Fruit fly (Drosophila melanogaster) whole organism, embryonic: Measurements from ENCODE around the gene CG42307.

Experiments
- ATbp ChIP-seq: fragments of 200-800 bp; sonication (Bioruptor generic); optimal IDR thresholded peaks from 2 replicates; lab custom pipeline; 2017; ENCODE audit warnings: missing biosample characterization, mild to moderate bottlenecking, missing genetic modification characterization, missing genetic modification reagents
- Bteb2 ChIP-seq: fragments of 200-800 bp; sonication (Bioruptor generic); optimal IDR thresholded peaks from 2 replicates; lab custom pipeline; 2016; ENCODE audit warnings: missing biosample characterization, missing genetic modification characterization
- CG1024 ChIP-seq: fragments of 200-800 bp; sonication (Bioruptor generic); IDR thresholded peaks from 2 replicates; pipeline ENCODE4 v1.3.6; 2022; ENCODE audit warnings: missing biosample characterization, missing genetic modification characterization
- CG10565 ChIP-seq: fragments of 200-800 bp; sonication (Bioruptor generic); optimal IDR thresholded peaks from 3 replicates; lab custom pipeline; 2016; ENCODE audit warnings: missing biosample characterization, mild to moderate bottlenecking, missing genetic modification characterization
- CG11398 ChIP-seq: fragments of 200-800 bp; sonication (Bioruptor generic); optimal IDR thresholded peaks from 2 replicates; lab custom pipeline; 2016; ENCODE audit warnings: missing biosample characterization, missing genetic modification characterization
- CG11504 ChIP-seq: fragments of 200-800 bp; sonication (Bioruptor generic); optimal IDR thresholded peaks from 3 replicates; lab custom pipeline; 2019; ENCODE audit warnings: missing biosample characterization, mild to moderate bottlenecking, missing genetic modification characterization, moderate library complexity
- CG11695 ChIP-seq: fragments of 200-800 bp; sonication (Bioruptor generic); IDR thresholded peaks from 3 replicates; pipeline ENCODE4 v1.3.6; 2022; ENCODE audit warnings: missing biosample characterization, missing genetic modification characterization
- CG12071 ChIP-seq: fragments of 200-800 bp; sonication (Bioruptor generic); optimal IDR thresholded peaks from 3 replicates; lab custom pipeline; 2018; ENCODE audit warnings: missing biosample characterization, mild to moderate bottlenecking, missing genetic modification characterization
- CG13123 ChIP-seq: fragments of 200-800 bp; sonication (Bioruptor generic); optimal IDR thresholded peaks from 2 replicates; lab custom pipeline; 2016; ENCODE audit warnings: missing biosample characterization, missing genetic modification characterization
- CG15479 ChIP-seq: fragments of 200-800 bp; sonication (Bioruptor generic); optimal IDR thresholded peaks from 3 replicates; lab custom pipeline; 2019; ENCODE audit warnings: missing biosample characterization, mild to moderate bottlenecking, missing genetic modification characterization, moderate library complexity
- CG15514 ChIP-seq: fragments of 200-800 bp; sonication (Bioruptor generic); optimal IDR thresholded peaks from 3 replicates; lab custom pipeline; 2017; ENCODE audit warnings: missing biosample characterization, missing genetic modification characterization, mild to moderate bottlenecking, moderate library complexity, missing genetic modification reagents
- CG15696 ChIP-seq: fragments of 200-800 bp; sonication (Bioruptor generic); optimal IDR thresholded peaks from 2 replicates; lab custom pipeline; 2019; ENCODE audit warnings: missing biosample characterization, mild to moderate bottlenecking, missing genetic modification characterization, moderate library complexity
- CG16779 ChIP-seq: fragments of 200-800 bp; sonication (Bioruptor generic); IDR thresholded peaks from 2 replicates; pipeline ENCODE4 v1.3.6; 2022; ENCODE audit warnings: missing biosample characterization, missing genetic modification characterization
- CG17568 ChIP-seq: fragments of 200-800 bp; sonication (Bioruptor generic); optimal IDR thresholded peaks from 2 replicates; lab custom pipeline; 2018; ENCODE audit warnings: missing biosample characterization, mild to moderate bottlenecking, missing genetic modification characterization, moderate library complexity
- CG2116 ChIP-seq: fragments of 200-800 bp; sonication (Bioruptor generic); optimal IDR thresholded peaks from 3 replicates; lab custom pipeline; 2018; ENCODE audit warnings: missing biosample characterization, mild to moderate bottlenecking, missing genetic modification characterization
- CG30020 ChIP-seq: fragments of 200-800 bp; optimal IDR thresholded peaks from 2 replicates; lab custom pipeline; 2019; ENCODE audit warnings: missing biosample characterization, mild to moderate bottlenecking, missing genetic modification characterization, moderate library complexity
- CG34376 ChIP-seq: fragments of 200-800 bp; sonication (Bioruptor generic); optimal IDR thresholded peaks from 2 replicates; lab custom pipeline; 2018; ENCODE audit warnings: missing biosample characterization, mild to moderate bottlenecking, missing genetic modification characterization
- CG4282 ChIP-seq: fragments of 200-800 bp; sonication (Bioruptor generic); optimal IDR thresholded peaks from 2 replicates; lab custom pipeline; 2016; ENCODE audit warnings: missing biosample characterization, missing genetic modification characterization
- CG7357 ChIP-seq: fragments of 200-800 bp; sonication (Bioruptor generic); IDR thresholded peaks from 3 replicates; pipeline ENCODE4 v1.3.6; 2022; ENCODE audit warnings: missing biosample characterization, missing genetic modification characterization
- CG8281 ChIP-seq: fragments of 200-800 bp; sonication (Bioruptor generic); optimal IDR thresholded peaks from 2 replicates; lab custom pipeline; 2018; ENCODE audit warnings: missing biosample characterization, mild to moderate bottlenecking, missing genetic modification characterization, moderate library complexity
- CG8765 ChIP-seq: fragments of 200-800 bp; sonication (Bioruptor generic); IDR thresholded peaks from 2 replicates; pipeline ENCODE4 v1.3.6; 2022; ENCODE audit warnings: missing biosample characterization, missing genetic modification characterization
- Dbx ChIP-seq: fragments of 200-800 bp; sonication (Bioruptor generic); IDR thresholded peaks from 3 replicates; pipeline ENCODE4 v1.3.6; 2022; ENCODE audit warnings: missing biosample characterization, missing genetic modification characterization
- Doc2 ChIP-seq: fragments of 200-800 bp; sonication (Bioruptor generic); IDR thresholded peaks from 2 replicates; pipeline ENCODE4 v1.3.6; 2022; ENCODE audit warnings: missing biosample characterization, missing genetic modification characterization
- ERR ChIP-seq: fragments of 200-800 bp; sonication (Bioruptor generic); optimal IDR thresholded peaks from 2 replicates; lab custom pipeline; 2016; ENCODE audit warnings: missing biosample characterization, missing genetic modification characterization
- Hand ChIP-seq: fragments of 200-800 bp; sonication (Bioruptor generic); optimal IDR thresholded peaks from 2 replicates; lab custom pipeline; 2017; ENCODE audit warnings: mild to moderate bottlenecking, missing biosample characterization, missing genetic modification reagents, missing genetic modification characterization
- Hr39 ChIP-seq: fragments of >200 bp; optimal IDR thresholded peaks from 2 replicates; lab custom pipeline; 2017
- Hr51 ChIP-seq, 2 experiments: fragments of 200-800 bp; sonication (Bioruptor generic); optimal IDR thresholded peaks; 2 replicates in 1 of 2; 3 replicates in 1 of 2; lab custom pipeline; 2016 to 2018; ENCODE audit warnings: missing biosample characterization in 2 of 2, missing genetic modification characterization in 2 of 2, mild to moderate bottlenecking in 1 of 2, moderate library complexity in 1 of 2
- Mes4 ChIP-seq: fragments of 200-800 bp; sonication (Bioruptor generic); optimal IDR thresholded peaks from 2 replicates; lab custom pipeline; 2016; ENCODE audit warnings: missing biosample characterization, missing genetic modification characterization
- Mrtf ChIP-seq: fragments of 200-800 bp; sonication (Bioruptor generic); IDR thresholded peaks from 3 replicates; pipeline ENCODE4 v1.3.6; 2022; ENCODE audit warnings: missing biosample characterization, missing genetic modification characterization
- NfI ChIP-seq: fragments of 200-800 bp; sonication (Bioruptor generic); optimal IDR thresholded peaks from 3 replicates; lab custom pipeline; 2018; ENCODE audit warnings: missing biosample characterization, mild to moderate bottlenecking, missing genetic modification characterization, moderate library complexity
- Pdp1 ChIP-seq, 2 experiments: fragments of 200-800 bp; sonication (Bioruptor generic); optimal IDR thresholded peaks; 3 replicates each; lab custom pipeline; 2016; ENCODE audit warnings: missing biosample characterization in 2 of 2, missing genetic modification characterization in 2 of 2, mild to moderate bottlenecking in 1 of 2, moderate library complexity in 1 of 2
- Sin3A ChIP-seq: fragments of >200 bp; optimal IDR thresholded peaks from 2 replicates; lab custom pipeline; 2018
- Sry-β ChIP-seq: fragments of 200-800 bp; sonication (Bioruptor generic); optimal IDR thresholded peaks from 2 replicates; lab custom pipeline; 2018; ENCODE audit warnings: missing biosample characterization, mild to moderate bottlenecking, missing genetic modification characterization, moderate library complexity
- aop ChIP-seq: fragments of 200-800 bp; sonication (Bioruptor generic); IDR thresholded peaks from 2 replicates; pipeline ENCODE4 v1.3.6; 2022; ENCODE audit warnings: missing biosample characterization, missing genetic modification characterization
- cas ChIP-seq: fragments of 200-800 bp; sonication (Bioruptor generic); IDR thresholded peaks from 2 replicates; pipeline ENCODE4 v1.3.6; 2022; ENCODE audit warnings: missing biosample characterization, missing genetic modification characterization
- dan ChIP-seq: fragments of 200-800 bp; sonication (Bioruptor generic); IDR thresholded peaks from 2 replicates; pipeline ENCODE4 v1.3.6; 2022; ENCODE audit warnings: missing biosample characterization, missing genetic modification characterization
- danr ChIP-seq: fragments of 200-800 bp; sonication (Bioruptor generic); IDR thresholded peaks from 2 replicates; pipeline ENCODE4 v1.3.6; 2022; ENCODE audit warnings: missing biosample characterization, missing genetic modification characterization
- dmrt11E ChIP-seq: fragments of 200-800 bp; sonication (Bioruptor generic); optimal IDR thresholded peaks from 3 replicates; lab custom pipeline; 2018; ENCODE audit warnings: missing biosample characterization, mild to moderate bottlenecking, missing genetic modification characterization, moderate library complexity
- eyg ChIP-seq: fragments of 200-800 bp; sonication (Bioruptor generic); optimal IDR thresholded peaks from 3 replicates; lab custom pipeline; 2016; ENCODE audit warnings: missing biosample characterization, missing genetic modification characterization
- ken ChIP-seq: fragments of 200-800 bp; sonication (Bioruptor generic); IDR thresholded peaks from 3 replicates; pipeline ENCODE4 v1.3.6; 2022; ENCODE audit warnings: missing biosample characterization, missing genetic modification characterization
- lola ChIP-seq, 3 experiments: fragments of >200 bp in 2 of 3; fragments of 200-800 bp in 1 of 3; sonication (Bioruptor generic) in 1 of 3; optimal IDR thresholded peaks; 2 replicates each; lab custom pipeline; 2017 to 2019; ENCODE audit warnings: missing biosample characterization in 3 of 3, missing genetic modification characterization in 3 of 3, mild to moderate bottlenecking in 1 of 3, moderate library complexity in 1 of 3
- nerfin-1 ChIP-seq: fragments of 200-800 bp; sonication (Bioruptor generic); optimal IDR thresholded peaks from 3 replicates; lab custom pipeline; 2019; ENCODE audit warnings: missing biosample characterization, mild to moderate bottlenecking, missing genetic modification characterization, moderate library complexity
- odd ChIP-seq: fragments of 200-800 bp; sonication (Bioruptor generic); optimal IDR thresholded peaks from 2 replicates; lab custom pipeline; 2017; ENCODE audit warnings: missing biosample characterization, mild to moderate bottlenecking, missing genetic modification characterization
- p53 ChIP-seq: fragments of 200-800 bp; sonication (Bioruptor generic); optimal IDR thresholded peaks from 2 replicates; lab custom pipeline; 2016; ENCODE audit warnings: missing biosample characterization, missing genetic modification characterization
- pnt ChIP-seq: fragments of 200-800 bp; sonication (Bioruptor generic); optimal IDR thresholded peaks from 3 replicates; lab custom pipeline; 2016; ENCODE audit warnings: missing biosample characterization, missing genetic modification characterization
- sisA ChIP-seq: fragments of 200-800 bp; sonication (Bioruptor generic); IDR thresholded peaks from 2 replicates; pipeline ENCODE4 v1.3.6; 2022; ENCODE audit warnings: missing biosample characterization, missing genetic modification characterization
- tna ChIP-seq: fragments of 200-800 bp; sonication (Bioruptor generic); IDR thresholded peaks from 2 replicates; pipeline ENCODE4 v1.3.6; 2022; ENCODE audit warnings: missing biosample characterization, missing genetic modification characterization; ENCODE audit not compliant: partially characterized antibody
- unpg ChIP-seq: fragments of 200-800 bp; sonication (Bioruptor generic); optimal IDR thresholded peaks from 3 replicates; lab custom pipeline; 2018; ENCODE audit warnings: missing biosample characterization, mild to moderate bottlenecking, missing genetic modification characterization, moderate library complexity
- vfl ChIP-seq: fragments of 200-800 bp; sonication (Bioruptor generic); optimal IDR thresholded peaks from 2 replicates; lab custom pipeline; 2016; ENCODE audit warnings: missing biosample characterization, missing genetic modification characterization
- z ChIP-seq: fragments of 200-800 bp; sonication (Bioruptor generic); IDR thresholded peaks from 3 replicates; pipeline ENCODE4 v1.3.6; 2022; ENCODE audit warnings: missing biosample characterization, missing genetic modification characterization

Gene CG42307

dm6 chr3L:7367798-7368678 lies 39.1 kb downstream of the CG42307 start (continued):
- TF ChIP-seq pnt (GFP tag; lab: Kevin White, UChicago) (no peak), CG16779 (GFP tag; lab: Robert Waterston, UW) (no peak), eyg (GFP tag; lab: Kevin White, UChicago) (no peak), dan (GFP tag; lab: Robert Waterston, UW) (no peak), ERR (GFP tag; lab: Kevin White, UChicago) (no peak), CG2116 (GFP tag; lab: Kevin White, UChicago) (no peak), cas (GFP tag; lab: Robert Waterston, UW) (no peak), CG30020 (tag; lab: Kevin White, UChicago) (no peak), danr (no peak), CG34376 (GFP tag; lab: Kevin White, UChicago) (peak; percentile 80), CG1024 (GFP tag; lab: Robert Waterston, UW) (no peak), CG10565 (GFP tag; lab: Kevin White, UChicago) (no peak), CG17568 (GFP tag; lab: Kevin White, UChicago) (no peak), CG4282 (GFP tag; lab: Kevin White, UChicago) (no peak), Mes4 (no peak), dmrt11E (tag; lab: Kevin White, UChicago) (no peak), vfl (GFP tag; lab: Kevin White, UChicago) (no peak), z (no peak), Mrtf (GFP tag; lab: Robert Waterston, UW) (no peak), nerfin-1 (tag; lab: Kevin White, UChicago) (peak; percentile 31), lola (GFP tag; optimal IDR thresholded peaks at IDR 0.05; lab: Kevin White, UChicago) (no peak), p53 (GFP tag; lab: Kevin White, UChicago) (no peak), CG13123 (GFP tag; lab: Kevin White, UChicago) (no peak), Pdp1 (GFP tag; optimal IDR thresholded peaks at IDR 0.05; lab: Kevin White, UChicago) (peak in 1 of 2 experiments; percentile 49), CG11695 (GFP tag; lab: Robert Waterston, UW) (peak; percentile 62), Sin3A (lab: Kevin White, UChicago) (no peak), Sry-β (GFP tag; lab: Kevin White, UChicago) (no peak), CG8281 (tag; lab: Kevin White, UChicago) (no peak), Hr39 (lab: Kevin White, UChicago) (no peak), ATbp (GFP tag; lab: Kevin White, UChicago) (no peak), Hand (GFP tag; lab: Kevin White, UChicago) (no peak), CG15696 (no peak), odd (GFP tag; lab: Kevin White, UChicago) (no peak), Bteb2 (no peak), Doc2 (GFP tag; lab: Robert Waterston, UW) (no peak), CG11504 (tag; lab: Kevin White, UChicago) (peak; percentile 56), tna (GFP tag; lab: Robert Waterston, UW) (no peak), CG7357 (GFP tag; lab: Robert Waterston, UW) (no peak), Dbx (GFP tag; lab: Robert Waterston, UW) (0 out of 3 replicates have a peak, but pooled peaks have one; percentile 5), CG15479 (peak; percentile 6), CG12071 (no peak), CG15514 (GFP tag; lab: Kevin White, UChicago) (peak; percentile 34), CG8765 (GFP tag; lab: Robert Waterston, UW) (no peak), Hr51 (GFP tag; optimal IDR thresholded peaks at IDR 0.05; lab: Kevin White, UChicago) (peak in 1 of 2 experiments; percentile 40), aop (GFP tag; lab: Robert Waterston, UW) (no peak), unpg (GFP tag; lab: Kevin White, UChicago) (peak; percentile 59), NfI (GFP tag; lab: Kevin White, UChicago) (peak; percentile 21), ken (GFP tag; lab: Robert Waterston, UW) (no peak), sisA (GFP tag; lab: Robert Waterston, UW) (no peak), CG11398 (no peak)
